Worm (Caenorhabditis elegans) whole organism, L4 larva: Measurements from ENCODE around the gene mel-46.
"Not testable (repeated sequence)": the region's sequence is repeated elsewhere in the genome, so short reads cannot be mapped to it uniquely, and the experiment has no call there.

Experiments
- D1046.2 ChIP-seq: fragments of 200-800 bp; sonication (Bioruptor generic); IDR thresholded peaks from 2 replicates; pipeline ENCODE4 v1.3.6; 2022; ENCODE audit warnings: missing genetic modification characterization, missing compliant biosample characterization
- F10B5.3 ChIP-seq: sonication (generic microtip); optimal IDR thresholded peaks from 2 replicates; lab custom pipeline; 2016; ENCODE audit warnings: mild to moderate bottlenecking, missing genetic modification characterization, missing compliant biosample characterization
- F37D6.2 ChIP-seq: sonication (generic microtip); optimal IDR thresholded peaks from 2 replicates; lab custom pipeline; 2016; ENCODE audit warnings: mild to moderate bottlenecking, missing genetic modification characterization, missing compliant biosample characterization
- F44E2.7 ChIP-seq: fragments of 200-800 bp; sonication (Bioruptor generic); IDR thresholded peaks from 2 replicates; pipeline ENCODE4 v2.1.2; 2022; ENCODE audit warnings: missing genetic modification characterization, missing compliant biosample characterization
- T20F7.1 ChIP-seq: fragments of 200-800 bp; sonication (Bioruptor generic); optimal IDR thresholded peaks from 2 replicates; lab custom pipeline; 2018; ENCODE audit warnings: mild to moderate bottlenecking, missing genetic modification characterization, missing compliant biosample characterization
- T26A8.4 ChIP-seq: fragments of 200-800 bp; sonication (Bioruptor generic); IDR thresholded peaks from 2 replicates; pipeline ENCODE4 v1.3.6; 2022; ENCODE audit warnings: missing genetic modification characterization, missing compliant biosample characterization
- Y105C5A.15 ChIP-seq: fragments of 200-800 bp; sonication (Bioruptor generic); IDR thresholded peaks from 2 replicates; pipeline ENCODE4 v1.3.6; 2022; ENCODE audit warnings: missing genetic modification characterization, missing compliant biosample characterization
- ZK337.2 ChIP-seq: fragments of 200-800 bp; sonication (Bioruptor generic); IDR thresholded peaks from 2 replicates; pipeline ENCODE4 v1.3.6; 2022; ENCODE audit warnings: missing genetic modification reagents, missing genetic modification characterization, missing compliant biosample characterization
- ZK546.5 ChIP-seq, 2 experiments: sonication (generic microtip); optimal IDR thresholded peaks; 2 replicates each; lab custom pipeline; 2017; ENCODE audit warnings: missing biosample characterization in 2 of 2, missing genetic modification characterization in 2 of 2
- aly-2 ChIP-seq: sonication (generic microtip); optimal IDR thresholded peaks from 2 replicates; lab custom pipeline; 2018; ENCODE audit warnings: missing biosample characterization, missing genetic modification characterization
- arid-1 ChIP-seq: fragments of 200-800 bp; sonication (Bioruptor generic); conservative IDR thresholded peaks from 2 replicates; pipeline ENCODE4 v1.3.6; 2022; ENCODE audit warnings: missing genetic modification reagents, missing genetic modification characterization, missing compliant biosample characterization
- ceh-20 ChIP-seq: fragments of 200-800 bp; sonication (Bioruptor generic); IDR thresholded peaks from 2 replicates; pipeline ENCODE4 v1.3.6; 2022; ENCODE audit warnings: missing genetic modification reagents, missing genetic modification characterization, missing compliant biosample characterization
- ceh-44 ChIP-seq: fragments of 200-800 bp; sonication (Bioruptor generic); IDR thresholded peaks from 2 replicates; pipeline ENCODE4 v1.3.6; 2022; ENCODE audit warnings: missing genetic modification reagents, missing genetic modification characterization, missing compliant biosample characterization
- cey-2 ChIP-seq: sonication (generic microtip); optimal IDR thresholded peaks from 3 replicates; lab custom pipeline; 2017; ENCODE audit warnings: missing genetic modification characterization, mild to moderate bottlenecking, missing compliant biosample characterization, antibody characterized with exemption, borderline replicate concordance; ENCODE audit not compliant: insufficient read depth
- dmd-6 ChIP-seq: fragments of 200-800 bp; sonication (Bioruptor generic); IDR thresholded peaks from 2 replicates; pipeline ENCODE4 v1.3.6; 2022; ENCODE audit warnings: missing genetic modification reagents, missing genetic modification characterization, missing compliant biosample characterization
- dmd-9 ChIP-seq: fragments of 200-800 bp; sonication (Bioruptor generic); IDR thresholded peaks from 2 replicates; pipeline ENCODE4 v1.3.6; 2022; ENCODE audit warnings: missing genetic modification reagents, missing genetic modification characterization, missing compliant biosample characterization
- duxl-1 ChIP-seq: sonication (generic microtip); optimal IDR thresholded peaks from 2 replicates; lab custom pipeline; 2016; ENCODE audit warnings: mild to moderate bottlenecking, missing genetic modification characterization, moderate library complexity, missing compliant biosample characterization; ENCODE audit not compliant: poor library complexity
- dve-1 ChIP-seq: sonication (generic microtip); optimal IDR thresholded peaks from 2 replicates; lab custom pipeline; 2017; ENCODE audit warnings: antibody characterized with exemption, mild to moderate bottlenecking, missing genetic modification characterization, missing compliant biosample characterization; ENCODE audit not compliant: insufficient read depth
- egl-43 ChIP-seq: fragments of 200-800 bp; sonication (Bioruptor generic); IDR thresholded peaks from 2 replicates; pipeline ENCODE4 v1.3.6; 2022; ENCODE audit warnings: missing genetic modification reagents, missing genetic modification characterization, missing compliant biosample characterization
- hif-1 ChIP-seq, 2 experiments: sonication (generic microtip); optimal IDR thresholded peaks; 2 replicates each; lab custom pipeline; 2016 to 2017; ENCODE audit warnings: missing compliant biosample characterization in 2 of 2, missing genetic modification characterization in 2 of 2, missing genetic modification reagents in 2 of 2, missing genotype in 2 of 2, mild to moderate bottlenecking in 1 of 2
- lim-7 ChIP-seq: fragments of 200-800 bp; sonication (Bioruptor generic); IDR thresholded peaks from 2 replicates; pipeline ENCODE4 v1.3.6; 2022; ENCODE audit warnings: missing genetic modification characterization, missing compliant biosample characterization
- lin-38 ChIP-seq: fragments of 200-800 bp; sonication (Bioruptor generic); IDR thresholded peaks from 2 replicates; pipeline ENCODE4 v1.3.6; 2022; ENCODE audit warnings: missing genetic modification reagents, missing genetic modification characterization, missing compliant biosample characterization
- lsy-2 ChIP-seq, 2 experiments: fragments of 150-350 bp in 1 of 2; sonication (generic microtip) in 1 of 2; optimal IDR thresholded peaks; 2 replicates each; lab custom pipeline; 2014 to 2017; ENCODE audit warnings: missing biosample characterization in 2 of 2, missing genetic modification characterization in 2 of 2
- madf-5 ChIP-seq, 2 experiments: fragments of 200-800 bp; sonication (Bioruptor generic); IDR thresholded peaks; 2 replicates each; pipeline ENCODE4 v1.3.6; 2022; ENCODE audit warnings: missing compliant biosample characterization in 2 of 2, missing genetic modification characterization in 2 of 2
- madf-9 ChIP-seq: fragments of 200-800 bp; sonication (Bioruptor generic); conservative IDR thresholded peaks from 2 replicates; pipeline ENCODE4 v1.3.6; 2022; ENCODE audit warnings: missing genetic modification reagents, missing genetic modification characterization, missing compliant biosample characterization
- mdt-29 ChIP-seq: fragments of 200-800 bp; sonication (Bioruptor generic); IDR thresholded peaks from 2 replicates; pipeline ENCODE4 v1.3.6; 2022; ENCODE audit warnings: missing genetic modification reagents, missing genetic modification characterization, missing compliant biosample characterization
- mep-1 ChIP-seq: fragments of 150-350 bp; sonication (generic microtip); optimal IDR thresholded peaks from 3 replicates; lab custom pipeline; 2014; ENCODE audit warnings: missing biosample characterization, missing genetic modification characterization
- mxl-3 ChIP-seq: fragments of 200-800 bp; sonication (Bioruptor generic); optimal IDR thresholded peaks from 2 replicates; lab custom pipeline; 2018; ENCODE audit warnings: mild to moderate bottlenecking, missing genetic modification characterization, missing compliant biosample characterization
- nhr-10 ChIP-seq: fragments of 150-350 bp; optimal IDR thresholded peaks from 2 replicates; lab custom pipeline; 2014; ENCODE audit warnings: missing biosample characterization, missing genetic modification characterization
- nhr-102 ChIP-seq: sonication (generic microtip); optimal IDR thresholded peaks from 2 replicates; lab custom pipeline; 2016; ENCODE audit warnings: mild to moderate bottlenecking, missing genetic modification characterization, moderate library complexity, missing compliant biosample characterization
- nhr-111 ChIP-seq: fragments of 200-800 bp; sonication (Bioruptor generic); optimal IDR thresholded peaks from 2 replicates; lab custom pipeline; 2018; ENCODE audit warnings: mild to moderate bottlenecking, missing genetic modification characterization, missing compliant biosample characterization
- nhr-41 ChIP-seq: fragments of 200-800 bp; sonication (Bioruptor generic); IDR thresholded peaks from 2 replicates; pipeline ENCODE4 v1.3.6; 2022; ENCODE audit warnings: missing genetic modification reagents, missing genetic modification characterization, missing compliant biosample characterization
- rbr-2 ChIP-seq: sonication (generic microtip); optimal IDR thresholded peaks from 2 replicates; lab custom pipeline; 2016; ENCODE audit warnings: missing genotype, missing genetic modification characterization, missing compliant biosample characterization
- sdz-12 ChIP-seq: fragments of 200-800 bp; sonication (Bioruptor generic); optimal IDR thresholded peaks from 2 replicates; lab custom pipeline; 2018; ENCODE audit warnings: mild to moderate bottlenecking, missing genetic modification characterization, missing compliant biosample characterization
- set-16 ChIP-seq: fragments of 200-800 bp; sonication (Bioruptor generic); IDR thresholded peaks from 2 replicates; pipeline ENCODE4 v1.3.6; 2022; ENCODE audit warnings: missing genetic modification reagents, missing genetic modification characterization, missing compliant biosample characterization
- skn-1 ChIP-seq: fragments of 150-350 bp; optimal IDR thresholded peaks from 2 replicates; lab custom pipeline; 2014; ENCODE audit warnings: missing biosample characterization, missing genetic modification characterization
- snpc-1.2 ChIP-seq: fragments of 200-800 bp; sonication (Bioruptor generic); IDR thresholded peaks from 2 replicates; pipeline ENCODE4 v1.3.6; 2022; ENCODE audit warnings: missing genetic modification reagents, missing genetic modification characterization, missing compliant biosample characterization
- unc-130 ChIP-seq: sonication (generic microtip); optimal IDR thresholded peaks from 2 replicates; lab custom pipeline; 2016; ENCODE audit warnings: missing genetic modification reagents, missing genetic modification characterization, missing compliant biosample characterization
- vab-7 ChIP-seq: fragments of 200-800 bp; sonication (Bioruptor generic); IDR thresholded peaks from 2 replicates; pipeline ENCODE4 v1.3.6; 2022; ENCODE audit warnings: missing genetic modification reagents, missing genetic modification characterization, missing compliant biosample characterization
- zag-1 ChIP-seq: fragments of 150-350 bp; optimal IDR thresholded peaks from 2 replicates; lab custom pipeline; 2014; ENCODE audit warnings: missing biosample characterization, missing genetic modification characterization
- zfp-2 ChIP-seq: sonication (generic microtip); optimal IDR thresholded peaks from 2 replicates; lab custom pipeline; 2016; ENCODE audit warnings: mild to moderate bottlenecking, missing genetic modification characterization, missing compliant biosample characterization
- zfp-3 ChIP-seq: fragments of 200-800 bp; sonication (Bioruptor generic); conservative IDR thresholded peaks from 2 replicates; pipeline ENCODE4 v1.3.6; 2022; ENCODE audit warnings: missing genetic modification reagents, missing genetic modification characterization, missing compliant biosample characterization

The mel-46 gene

ce11 chrIV:16845376-16845775 lies 17.9 kb downstream of the mel-46 start (continued):
- TF ChIP-seq D1046.2 (GFP tag; lab: Robert Waterston, UW) (peak; percentile 97), lsy-2 (tag; optimal IDR thresholded peaks at IDR 0.05; lab: Kevin White, UChicago) (peak; percentile 27 to 70), mep-1 (tag; lab: Kevin White, UChicago) (peak; percentile 23), egl-43 (GFP tag; lab: Robert Waterston, UW) (peak; percentile 93), set-16 (peak; percentile 66; the same call in 1 of the 2 replicates), mdt-29 (peak; percentile 97), ceh-20 (GFP tag; lab: Robert Waterston, UW) (peak; percentile 99), T20F7.1 (GFP tag; lab: Kevin White, UChicago) (peak; percentile 64), mxl-3 (peak; percentile 1), F44E2.7 (GFP tag; lab: Robert Waterston, UW) (0 out of 2 replicates have a peak, but pooled peaks have one; percentile 21), F37D6.2 (peak; percentile 47), nhr-102 (tag; lab: Kevin White, UChicago) (peak; percentile 46), F10B5.3 (tag; lab: Kevin White, UChicago) (peak; percentile 68), zfp-3 (peak; percentile 98), dve-1 (tag; lab: Kevin White, UChicago) (peak; percentile 37), rbr-2 (peak; percentile 67), hif-1 (tag; optimal IDR thresholded peaks at IDR 0.05; lab: Kevin White, UChicago) (peak in 1 of 2 experiments; percentile 3), Y105C5A.15 (GFP tag; lab: Robert Waterston, UW) (peak; percentile 55; the same call in 1 of the 2 replicates), madf-5 (GFP tag; IDR thresholded peaks at IDR 0.05; lab: Robert Waterston, UW) (peak in 1 of 2 experiments; percentile 90; a peak in 1 of 4 replicates), madf-9 (GFP tag; lab: Robert Waterston, UW) (peak; percentile 94), snpc-1.2 (GFP tag; lab: Robert Waterston, UW) (peak; percentile 98), zfp-2 (peak; percentile 19), dmd-9 (GFP tag; lab: Robert Waterston, UW) (peak; percentile 99), lin-38 (peak; percentile 96), T26A8.4 (GFP tag; lab: Robert Waterston, UW) (peak; percentile 98), ZK337.2 (GFP tag; lab: Robert Waterston, UW) (peak; percentile 86), arid-1 (GFP tag; lab: Robert Waterston, UW) (peak; percentile 93), unc-130 (GFP tag; lab: Kevin White, UChicago) (peak; percentile 14)
- TF ChIP-seq, all 104 proteins: peak for 51; not testable (repeated sequence) for 53

DNA sequence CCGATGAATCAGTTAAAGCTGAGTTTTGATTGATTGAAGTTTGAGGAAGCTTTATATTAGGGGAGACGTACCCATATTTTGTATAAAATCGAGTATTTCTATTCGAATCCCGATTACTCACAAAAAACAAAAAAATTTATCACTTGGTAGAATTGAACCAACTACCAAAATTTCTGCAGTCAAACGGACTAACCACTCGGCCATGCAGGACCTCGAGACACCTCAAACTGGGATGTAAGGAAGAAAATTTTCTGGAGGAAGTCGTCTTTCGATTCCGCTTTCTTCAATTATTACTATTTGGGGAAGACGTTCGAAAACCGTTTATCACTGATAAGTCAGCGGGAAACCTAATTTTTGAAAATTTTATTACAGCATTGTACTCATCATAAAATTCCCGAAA lies 19.7 kb downstream of the mel-46 start:
- TF ChIP-seq vab-7 (GFP tag; lab: Robert Waterston, UW) (0 out of 2 replicates have a peak, but pooled peaks have one; percentile 12), lim-7 (GFP tag; lab: Robert Waterston, UW) (peak; percentile 54; the same call in 1 of the 2 replicates), lin-38 (peak; percentile 21; the same call in 1 of the 2 replicates), snpc-1.2 (GFP tag; lab: Robert Waterston, UW) (peak; percentile 90)

DNA sequence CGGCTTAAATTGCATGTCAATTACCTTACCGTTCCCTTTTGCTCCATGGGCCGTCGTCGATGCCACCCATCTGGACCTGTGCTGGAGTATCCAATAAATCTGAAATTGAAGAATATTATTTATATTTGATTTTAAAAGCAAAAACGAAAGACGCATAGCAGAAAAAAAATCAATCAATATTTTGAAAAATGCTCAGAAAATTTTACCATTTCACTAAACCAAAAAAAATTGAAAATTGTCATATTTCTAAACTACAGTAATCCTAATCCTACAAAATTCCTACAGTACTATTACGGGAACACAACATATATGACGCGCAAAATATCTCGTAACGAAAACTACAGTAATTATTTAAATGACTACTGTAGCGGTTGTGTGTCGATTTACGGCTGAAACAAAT lies 20.4 kb downstream of the mel-46 start, which contains the start of gene Y116A8A.150:
TSS of gene Y116A8A.150 (minus strand) at position 101 of the 400 bp plus-strand sequence.
- not testable (repeated sequence) for TF ChIP-seq lin-38; nhr-10 (tag; lab: Kevin White, UChicago); aly-2 (tag; lab: Kevin White, UChicago)
- TF ChIP-seq, all 104 proteins: peak for 0; not testable (repeated sequence) for 104

ce11 chrIV:16831366-16831765 lies 31.9 kb downstream of the mel-46 start, which contains the start of gene clec-194:
TSS of gene clec-194 (plus strand) at chrIV:16831666.
- TF ChIP-seq cey-2 (tag; lab: Kevin White, UChicago) (no peak), ceh-44 (no peak), sdz-12 (GFP tag; lab: Kevin White, UChicago) (no peak), nhr-41 (no peak), dmd-6 (no peak), F37D6.2 (no peak), F44E2.7 (GFP tag; lab: Robert Waterston, UW) (no peak), skn-1 (tag; lab: Kevin White, UChicago) (no peak), zag-1 (no peak), nhr-111 (GFP tag; lab: Kevin White, UChicago) (no peak), duxl-1 (tag; lab: Kevin White, UChicago) (no peak), rbr-2 (no peak), Y105C5A.15 (GFP tag; lab: Robert Waterston, UW) (no peak), ZK546.5 (tag; optimal IDR thresholded peaks at IDR 0.05; lab: Kevin White, UChicago) (no peak)
- TF ChIP-seq, all 104 proteins: peak for 0
